Worm (Caenorhabditis elegans) whole organism, young adult: ENCODE data around the gene K08D12.3.

Source experiments
- B0261.1 ChIP-seq: sonication (generic microtip); optimal IDR thresholded peaks from 2 replicates; lab custom pipeline; 2016; ENCODE audit warnings: mild to moderate bottlenecking, missing genetic modification characterization, moderate library complexity, missing compliant biosample characterization
- C06A6.2 ChIP-seq: fragments of 200-800 bp; sonication (Bioruptor generic); conservative IDR thresholded peaks from 2 replicates; pipeline ENCODE4 v1.3.6; 2022; ENCODE audit warnings: missing genetic modification characterization, missing compliant biosample characterization
- F22D6.2 ChIP-seq: sonication (generic microtip); optimal IDR thresholded peaks from 2 replicates; lab custom pipeline; 2016; ENCODE audit warnings: mild to moderate bottlenecking, missing genetic modification characterization, missing compliant biosample characterization
- K11D2.4 ChIP-seq: fragments of 200-800 bp; sonication (Bioruptor generic); IDR thresholded peaks from 2 replicates; pipeline ENCODE4 v1.3.6; 2022; ENCODE audit warnings: missing genetic modification reagents, missing genetic modification characterization, missing compliant biosample characterization
- K12H6.12 ChIP-seq: fragments of 200-800 bp; sonication (Bioruptor generic); optimal IDR thresholded peaks from 2 replicates; lab custom pipeline; 2018; ENCODE audit warnings: mild to moderate bottlenecking, missing genetic modification characterization, missing compliant biosample characterization
- T07F8.4 ChIP-seq: sonication (generic microtip); optimal IDR thresholded peaks from 2 replicates; lab custom pipeline; 2016; ENCODE audit warnings: mild to moderate bottlenecking, missing genetic modification characterization, moderate library complexity, missing compliant biosample characterization
- Y53F4B.3 ChIP-seq: fragments of 200-800 bp; sonication (Bioruptor generic); IDR thresholded peaks from 2 replicates; pipeline ENCODE4 v1.3.6; 2022; ENCODE audit warnings: missing genetic modification reagents, missing genetic modification characterization, missing compliant biosample characterization
- Y53G8AR.9 ChIP-seq: fragments of 200-800 bp; sonication (Bioruptor generic); conservative IDR thresholded peaks from 2 replicates; pipeline ENCODE4 v1.3.6; 2022; ENCODE audit warnings: missing genetic modification reagents, missing genetic modification characterization, missing compliant biosample characterization
- Y79H2A.3 ChIP-seq: fragments of 200-800 bp; sonication (Bioruptor generic); conservative IDR thresholded peaks from 2 replicates; pipeline ENCODE4 v1.3.6; 2022; ENCODE audit warnings: missing genetic modification reagents, missing genetic modification characterization, missing compliant biosample characterization
- atf-7 ChIP-seq: sonication (generic microtip); optimal IDR thresholded peaks from 2 replicates; lab custom pipeline; 2017; ENCODE audit warnings: mild to moderate bottlenecking, missing genetic modification characterization, missing compliant biosample characterization
- attf-5 ChIP-seq: fragments of 200-800 bp; sonication (Bioruptor generic); optimal IDR thresholded peaks from 2 replicates; lab custom pipeline; 2018; ENCODE audit warnings: mild to moderate bottlenecking, missing genetic modification characterization, missing compliant biosample characterization
- bed-1 ChIP-seq: fragments of 200-800 bp; sonication (Bioruptor generic); IDR thresholded peaks from 2 replicates; pipeline ENCODE4 v1.3.6; 2022; ENCODE audit warnings: missing genetic modification reagents, missing genetic modification characterization, missing compliant biosample characterization
- bed-2 ChIP-seq: fragments of 200-800 bp; sonication (Bioruptor generic); IDR thresholded peaks from 2 replicates; pipeline ENCODE4 v1.3.6; 2022; ENCODE audit warnings: missing genetic modification reagents, missing genetic modification characterization, missing compliant biosample characterization
- ceh-58 ChIP-seq: fragments of 200-800 bp; sonication (Bioruptor generic); IDR thresholded peaks from 2 replicates; pipeline ENCODE4 v1.3.6; 2022; ENCODE audit warnings: missing genetic modification characterization, missing compliant biosample characterization
- ceh-91 ChIP-seq: fragments of 200-800 bp; sonication (Bioruptor generic); IDR thresholded peaks from 2 replicates; pipeline ENCODE4 v1.3.6; 2022; ENCODE audit warnings: missing genetic modification reagents, missing genetic modification characterization, missing compliant biosample characterization
- dox-1 ChIP-seq: fragments of 200-800 bp; sonication (Bioruptor generic); IDR thresholded peaks from 2 replicates; pipeline ENCODE4 v1.3.6; 2022; ENCODE audit warnings: missing genetic modification reagents, missing genetic modification characterization, missing compliant biosample characterization
- dpl-1 ChIP-seq: fragments of 150-350 bp; optimal IDR thresholded peaks from 2 replicates; lab custom pipeline; 2014; ENCODE audit warnings: missing biosample characterization, missing genetic modification reagents, missing genetic modification characterization
- ekl-4 ChIP-seq: fragments of 200-800 bp; sonication (Bioruptor generic); IDR thresholded peaks from 2 replicates; pipeline ENCODE4 v1.3.6; 2022; ENCODE audit warnings: missing genetic modification reagents, missing genetic modification characterization, missing compliant biosample characterization
- hmg-1.2 ChIP-seq: fragments of 200-800 bp; sonication (Bioruptor generic); IDR thresholded peaks from 2 replicates; pipeline ENCODE4 v1.3.6; 2022; ENCODE audit warnings: missing genetic modification reagents, missing genetic modification characterization, missing compliant biosample characterization
- lag-1 ChIP-seq: fragments of 200-800 bp; sonication (Bioruptor generic); IDR thresholded peaks from 2 replicates; pipeline ENCODE4 v1.3.6; 2022; ENCODE audit warnings: missing genetic modification reagents, missing genetic modification characterization, missing compliant biosample characterization
- let-526 ChIP-seq: fragments of 200-800 bp; sonication (Bioruptor generic); IDR thresholded peaks from 2 replicates; pipeline ENCODE4 v1.3.6; 2022; ENCODE audit warnings: missing genetic modification reagents, missing genetic modification characterization, missing compliant biosample characterization
- let-607 ChIP-seq, 2 experiments: fragments of 200-800 bp in 1 of 2; sonication (Bioruptor generic) in 1 of 2; sonication (generic microtip) in 1 of 2; optimal IDR thresholded peaks; 2 replicates each; lab custom pipeline; 2016 to 2018; ENCODE audit warnings: mild to moderate bottlenecking in 2 of 2, missing compliant biosample characterization in 2 of 2, missing genetic modification characterization in 2 of 2, moderate library complexity in 2 of 2, missing genotype in 1 of 2
- lin-26 ChIP-seq: fragments of 200-800 bp; sonication (Bioruptor generic); IDR thresholded peaks from 2 replicates; pipeline ENCODE4 v1.3.6; 2022; ENCODE audit warnings: missing genetic modification reagents, missing genetic modification characterization, missing compliant biosample characterization
- lin-40 ChIP-seq: sonication (generic microtip); optimal IDR thresholded peaks from 2 replicates; lab custom pipeline; 2016; ENCODE audit warnings: missing genetic modification characterization, mild to moderate bottlenecking, missing compliant biosample characterization, missing genotype, missing genetic modification reagents
- lsl-1 ChIP-seq: fragments of 200-800 bp; sonication (Bioruptor generic); optimal IDR thresholded peaks from 2 replicates; lab custom pipeline; 2018; ENCODE audit warnings: mild to moderate bottlenecking, missing genetic modification characterization, moderate library complexity, missing compliant biosample characterization
- madf-10 ChIP-seq: sonication (generic microtip); optimal IDR thresholded peaks from 2 replicates; lab custom pipeline; 2016; ENCODE audit warnings: mild to moderate bottlenecking, missing genetic modification characterization, missing compliant biosample characterization
- madf-8 ChIP-seq: fragments of 200-800 bp; sonication (Bioruptor generic); conservative IDR thresholded peaks from 2 replicates; pipeline ENCODE4 v1.3.6; 2022; ENCODE audit warnings: missing genetic modification reagents, missing genetic modification characterization, missing compliant biosample characterization
- mel-28 ChIP-seq: sonication (generic microtip); optimal IDR thresholded peaks from 2 replicates; lab custom pipeline; 2016; ENCODE audit warnings: borderline replicate concordance, mild to moderate bottlenecking, missing genetic modification characterization, missing compliant biosample characterization
- nhr-27 ChIP-seq: fragments of 200-800 bp; sonication (Bioruptor generic); optimal IDR thresholded peaks from 2 replicates; lab custom pipeline; 2018; ENCODE audit warnings: mild to moderate bottlenecking, missing genetic modification characterization, moderate library complexity, missing compliant biosample characterization
- pha-4 ChIP-seq: fragments of 150-350 bp; sonication (generic microtip); optimal IDR thresholded peaks from 2 replicates; lab custom pipeline; 2014; ENCODE audit warnings: missing biosample characterization, missing genetic modification reagents, missing genetic modification characterization
- rpc-1 ChIP-seq, 2 experiments: fragments of 150-350 bp in 1 of 2; sonication (generic microtip) in 1 of 2; optimal IDR thresholded peaks; 2 replicates each; lab custom pipeline; 2014 to 2018; ENCODE audit warnings: missing biosample characterization in 1 of 2, missing genetic modification characterization in 1 of 2, missing genetic modification reagents in 1 of 2, missing genotype in 1 of 2
- sea-2 ChIP-seq: fragments of 200-800 bp; sonication (Bioruptor generic); IDR thresholded peaks from 2 replicates; pipeline ENCODE4 v1.3.6; 2022; ENCODE audit warnings: missing genetic modification characterization, missing compliant biosample characterization
- snpc-1.3 ChIP-seq: sonication (generic microtip); optimal IDR thresholded peaks from 2 replicates; lab custom pipeline; 2017; ENCODE audit warnings: missing genetic modification characterization, mild to moderate bottlenecking, missing compliant biosample characterization, antibody characterized with exemption, moderate library complexity, missing genotype, missing genetic modification reagents; ENCODE audit not compliant: insufficient read depth
- snpc-3.4 ChIP-seq: sonication (generic microtip); optimal IDR thresholded peaks from 2 replicates; lab custom pipeline; 2017; ENCODE audit warnings: missing genetic modification characterization, mild to moderate bottlenecking, missing compliant biosample characterization, antibody characterized with exemption, moderate library complexity, missing genotype, missing genetic modification reagents
- tbp1 ChIP-seq: fragments of 200-800 bp; sonication (Bioruptor generic); optimal IDR thresholded peaks from 2 replicates; lab custom pipeline; 2018; ENCODE audit warnings: mild to moderate bottlenecking, missing genetic modification characterization, missing compliant biosample characterization
- ztf-26 ChIP-seq: sonication (generic microtip); optimal IDR thresholded peaks from 2 replicates; lab custom pipeline; 2017; ENCODE audit warnings: missing genetic modification characterization, missing compliant biosample characterization
- ztf-3 ChIP-seq: fragments of 200-800 bp; sonication (Bioruptor generic); optimal IDR thresholded peaks from 2 replicates; lab custom pipeline; 2018; ENCODE audit warnings: mild to moderate bottlenecking, missing genetic modification characterization, missing compliant biosample characterization

Gene K08D12.3

DNA sequence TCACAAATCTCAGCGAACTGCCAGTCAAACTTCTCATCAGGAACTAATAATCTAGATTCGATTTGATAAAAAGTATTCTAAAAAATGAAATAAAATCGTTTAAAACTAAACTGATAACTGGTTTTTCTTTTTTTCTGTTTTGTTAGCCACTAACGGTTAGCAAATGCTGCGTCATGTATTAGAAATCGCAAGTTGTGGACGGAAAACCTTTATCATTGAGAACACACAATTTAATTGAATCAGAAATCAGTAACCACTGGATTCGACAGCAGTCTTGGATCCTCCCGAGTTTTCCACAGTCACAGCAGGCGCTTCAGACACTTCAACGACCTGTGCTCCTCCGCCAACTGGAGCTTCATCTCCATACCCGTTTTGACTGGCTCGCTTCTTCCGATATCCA is 12.9 kb downstream of the K08D12.3 start:
- TF ChIP-seq T07F8.4 (no peak), Y79H2A.3 (GFP tag; lab: Robert Waterston, UW) (no peak), lag-1 (GFP tag; lab: Robert Waterston, UW) (no peak), lin-26 (GFP tag; lab: Robert Waterston, UW) (peak; percentile 10), K11D2.4 (peak; percentile 25; the same call in 1 of the 2 replicates), lin-40 (tag; lab: Kevin White, UChicago) (peak; percentile 18), B0261.1 (no peak), ztf-26 (tag; lab: Kevin White, UChicago) (peak; percentile 31), madf-10 (tag; lab: Kevin White, UChicago) (no peak), F22D6.2 (tag; lab: Kevin White, UChicago) (no peak)

DNA sequence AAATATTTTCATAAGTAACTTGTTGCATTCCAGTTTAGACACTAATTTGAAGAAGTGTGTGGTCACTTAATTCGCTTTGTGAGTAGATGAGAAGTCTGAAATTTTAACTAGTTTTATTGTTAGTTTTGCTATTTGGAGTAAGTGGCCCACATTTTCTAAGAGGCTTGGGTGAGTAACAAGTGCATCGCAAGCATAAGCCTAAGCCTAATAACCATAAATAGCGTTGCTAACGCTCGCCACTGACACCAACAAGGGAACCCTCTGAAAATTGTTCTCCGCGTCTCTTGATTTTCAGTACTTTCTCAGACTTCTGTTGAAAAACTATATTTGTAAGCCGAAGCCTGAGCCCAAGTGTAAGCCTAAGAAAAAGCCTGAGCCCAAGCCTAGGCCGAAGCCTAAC is 14.2 kb downstream of the K08D12.3 start, which contains the start of gene epic-3:
Gene epic-3, minus strand, starts transcription at position 101 of the 400 bp plus-strand sequence.
- TF ChIP-seq rpc-1 (optimal IDR thresholded peaks at IDR 0.05; lab: Kevin White, UChicago) (no peak), rpc-1 (tag; optimal IDR thresholded peaks at IDR 0.05; lab: Kevin White, UChicago) (no peak), sea-2 (GFP tag; lab: Robert Waterston, UW) (no peak), ceh-91 (GFP tag; lab: Robert Waterston, UW) (no peak), ztf-3 (GFP tag; lab: Kevin White, UChicago) (no peak), let-526 (GFP tag; lab: Robert Waterston, UW) (no peak), ztf-26 (tag; lab: Kevin White, UChicago) (no peak), snpc-1.3 (tag; lab: Kevin White, UChicago) (no peak), hmg-1.2 (GFP tag; lab: Robert Waterston, UW) (no peak), C06A6.2 (GFP tag; lab: Robert Waterston, UW) (no peak), atf-7 (tag; lab: Kevin White, UChicago) (no peak), attf-5 (GFP tag; lab: Kevin White, UChicago) (no peak), dox-1 (no peak), mel-28 (tag; lab: Kevin White, UChicago) (no peak), ekl-4 (GFP tag; lab: Robert Waterston, UW) (no peak), nhr-27 (tag; lab: Kevin White, UChicago) (no peak), madf-8 (GFP tag; lab: Robert Waterston, UW) (no peak), bed-2 (GFP tag; lab: Robert Waterston, UW) (no peak)

DNA sequence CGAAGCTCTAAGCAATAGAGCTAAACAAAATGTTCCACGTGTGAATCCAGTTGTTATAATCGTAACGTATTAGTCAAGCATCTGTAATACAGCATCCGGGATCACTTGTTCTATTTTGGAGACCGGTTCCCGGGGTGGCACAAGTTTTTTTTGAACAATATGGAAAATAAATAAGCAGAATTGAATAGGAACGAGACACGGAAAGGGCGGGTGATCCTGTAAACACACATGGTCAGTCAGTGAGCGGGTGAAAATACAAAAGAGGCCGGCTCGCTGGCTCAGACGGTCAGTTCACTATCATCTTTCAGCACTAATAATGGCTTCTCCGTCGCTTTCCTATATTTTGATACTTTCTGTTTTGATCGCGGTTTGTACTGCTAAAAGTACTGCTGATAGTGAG is 15.8 kb downstream of the K08D12.3 start, which contains the start of gene K08D12.8:
Gene K08D12.8, plus strand, starts transcription at position 301 of the 400 bp plus-strand sequence.
- no peak for TF ChIP-seq ceh-58
- TF ChIP-seq bed-1: no peak
- no peak for TF ChIP-seq ztf-26 (tag; lab: Kevin White, UChicago)
- no peak for TF ChIP-seq pha-4
- no peak for TF ChIP-seq dpl-1 (GFP tag; lab: Kevin White, UChicago)
- TF ChIP-seq Y53G8AR.9: no peak
- TF ChIP-seq K12H6.12 (tag; lab: Kevin White, UChicago): no peak
- TF ChIP-seq tbp1 (GFP tag; lab: Kevin White, UChicago): no peak
- TF ChIP-seq snpc-3.4 (tag; lab: Kevin White, UChicago): no peak
- no peak for TF ChIP-seq Y53F4B.3 (GFP tag; lab: Robert Waterston, UW)
- TF ChIP-seq let-607 (tag; optimal IDR thresholded peaks at IDR 0.05; lab: Kevin White, UChicago): no peak
- TF ChIP-seq lsl-1 (GFP tag; lab: Kevin White, UChicago): no peak
- no peak for TF ChIP-seq lag-1 (GFP tag; lab: Robert Waterston, UW)
- TF ChIP-seq, all 124 proteins: peak for 0
